Fruit fly (Drosophila melanogaster) whole organism, embryonic: Measurements from ENCODE around the gene krz.

Experiments
- Atf-2 ChIP-seq: fragments of 200-800 bp; sonication (Bioruptor generic); optimal IDR thresholded peaks from 2 replicates; lab custom pipeline; 2016; ENCODE audit warnings: missing biosample characterization, missing genetic modification characterization
- CG10209 ChIP-seq: fragments of 200-800 bp; sonication (Bioruptor generic); optimal IDR thresholded peaks from 3 replicates; lab custom pipeline; 2017; ENCODE audit warnings: missing biosample characterization, mild to moderate bottlenecking, missing genetic modification characterization, missing genetic modification reagents
- CG11398 ChIP-seq: fragments of 200-800 bp; sonication (Bioruptor generic); optimal IDR thresholded peaks from 2 replicates; lab custom pipeline; 2016; ENCODE audit warnings: missing biosample characterization, missing genetic modification characterization
- CG13775 ChIP-seq: fragments of 200-800 bp; sonication (Bioruptor generic); optimal IDR thresholded peaks from 3 replicates; lab custom pipeline; 2017; ENCODE audit warnings: missing biosample characterization, mild to moderate bottlenecking, missing genetic modification characterization
- CG1602 ChIP-seq: fragments of 200-800 bp; sonication (Bioruptor generic); optimal IDR thresholded peaks from 3 replicates; lab custom pipeline; 2016; ENCODE audit warnings: missing biosample characterization, missing genetic modification characterization
- CG1603 ChIP-seq: fragments of 200-800 bp; sonication (Bioruptor generic); optimal IDR thresholded peaks from 2 replicates; lab custom pipeline; 2019; ENCODE audit warnings: missing biosample characterization, mild to moderate bottlenecking, missing genetic modification characterization, moderate library complexity
- CG17328 ChIP-seq: fragments of 200-800 bp; sonication (Bioruptor generic); IDR thresholded peaks from 2 replicates; pipeline ENCODE4 v1.3.6; 2022; ENCODE audit warnings: missing biosample characterization, missing genetic modification characterization
- CG18476 ChIP-seq: fragments of 200-800 bp; sonication (Bioruptor generic); optimal IDR thresholded peaks from 2 replicates; lab custom pipeline; 2016; ENCODE audit warnings: missing biosample characterization, mild to moderate bottlenecking, missing genetic modification characterization
- CG2116 ChIP-seq: fragments of 200-800 bp; sonication (Bioruptor generic); optimal IDR thresholded peaks from 3 replicates; lab custom pipeline; 2018; ENCODE audit warnings: missing biosample characterization, mild to moderate bottlenecking, missing genetic modification characterization
- CG7372 ChIP-seq: fragments of 200-800 bp; sonication (Bioruptor generic); IDR thresholded peaks from 2 replicates; pipeline ENCODE4 v1.3.6; 2022; ENCODE audit warnings: missing biosample characterization, missing genetic modification characterization
- CG8388 ChIP-seq: fragments of 200-800 bp; sonication (Bioruptor generic); optimal IDR thresholded peaks from 2 replicates; lab custom pipeline; 2019; ENCODE audit warnings: missing biosample characterization, mild to moderate bottlenecking, missing genetic modification characterization, moderate library complexity
- CG9609 ChIP-seq: fragments of 200-800 bp; sonication (Bioruptor generic); optimal IDR thresholded peaks from 3 replicates; lab custom pipeline; 2016; ENCODE audit warnings: missing biosample characterization, missing genetic modification characterization
- CkIIα-i1 ChIP-seq: fragments of 200-800 bp; sonication (Bioruptor generic); IDR thresholded peaks from 2 replicates; pipeline ENCODE4 v1.3.6; 2022; ENCODE audit warnings: missing biosample characterization, missing genetic modification characterization
- Dad ChIP-seq: fragments of 200-800 bp; sonication (Bioruptor generic); optimal IDR thresholded peaks from 3 replicates; lab custom pipeline; 2016; ENCODE audit warnings: missing biosample characterization, missing genetic modification characterization
- Deaf1 ChIP-seq: fragments of 200-800 bp; optimal IDR thresholded peaks from 3 replicates; lab custom pipeline; 2019; ENCODE audit warnings: missing biosample characterization, mild to moderate bottlenecking, missing genetic modification characterization, moderate library complexity
- Dp ChIP-seq: fragments of 200-800 bp; sonication (Bioruptor generic); optimal IDR thresholded peaks from 2 replicates; lab custom pipeline; 2018; ENCODE audit warnings: missing biosample characterization, mild to moderate bottlenecking, missing genetic modification characterization, moderate library complexity
- H15 ChIP-seq: fragments of 200-800 bp; sonication (Bioruptor generic); IDR thresholded peaks from 3 replicates; pipeline ENCODE4 v1.3.6; 2022; ENCODE audit warnings: missing biosample characterization, missing genetic modification characterization
- Hey ChIP-seq: fragments of 200-800 bp; sonication (Bioruptor generic); optimal IDR thresholded peaks from 3 replicates; lab custom pipeline; 2018; ENCODE audit warnings: missing biosample characterization, mild to moderate bottlenecking, missing genetic modification characterization
- HmgZ ChIP-seq: fragments of 200-800 bp; sonication (Bioruptor generic); optimal IDR thresholded peaks from 2 replicates; lab custom pipeline; 2018; ENCODE audit warnings: missing biosample characterization, mild to moderate bottlenecking, missing genetic modification characterization
- Hr78 ChIP-seq, 2 experiments: fragments of 200-800 bp in 1 of 2; fragments of >200 bp in 1 of 2; sonication (Bioruptor generic) in 1 of 2; optimal IDR thresholded peaks; 2 replicates each; lab custom pipeline; 2017 to 2019; ENCODE audit warnings: missing biosample characterization in 2 of 2, missing genetic modification characterization in 2 of 2, mild to moderate bottlenecking in 1 of 2, moderate library complexity in 1 of 2
- Lpt ChIP-seq: fragments of >200 bp; optimal IDR thresholded peaks from 2 replicates; lab custom pipeline; 2018; ENCODE audit warnings: missing biosample characterization, missing genetic modification characterization
- MTF-1 ChIP-seq: fragments of 200-800 bp; sonication (Bioruptor generic); optimal IDR thresholded peaks from 2 replicates; lab custom pipeline; 2018; ENCODE audit warnings: missing biosample characterization, mild to moderate bottlenecking, missing genetic modification characterization, borderline replicate concordance
- Meics ChIP-seq: fragments of 200-800 bp; sonication (Bioruptor generic); optimal IDR thresholded peaks from 2 replicates; lab custom pipeline; 2017; ENCODE audit warnings: missing biosample characterization, mild to moderate bottlenecking, missing genetic modification characterization
- Optix ChIP-seq: fragments of 200-800 bp; sonication (Bioruptor generic); IDR thresholded peaks from 3 replicates; pipeline ENCODE4 v1.3.6; 2022; ENCODE audit warnings: missing biosample characterization, missing genetic modification characterization
- Sry-δ ChIP-seq: fragments of 200-800 bp; sonication (Bioruptor generic); optimal IDR thresholded peaks from 2 replicates; lab custom pipeline; 2016; ENCODE audit warnings: missing biosample characterization, missing genetic modification characterization
- TFAM ChIP-seq: fragments of 200-800 bp; sonication (Bioruptor generic); optimal IDR thresholded peaks from 2 replicates; lab custom pipeline; 2017; ENCODE audit warnings: missing biosample characterization, missing genetic modification characterization, inconsistent platforms
- Tbp ChIP-seq: fragments of >200 bp; optimal IDR thresholded peaks from 2 replicates; lab custom pipeline; 2018; ENCODE audit warnings: missing biosample characterization, missing genetic modification characterization
- ab ChIP-seq: fragments of 200-800 bp; sonication (Bioruptor generic); optimal IDR thresholded peaks from 2 replicates; lab custom pipeline; 2016; ENCODE audit warnings: missing biosample characterization, missing genetic modification characterization
- al ChIP-seq: fragments of 200-800 bp; sonication (Bioruptor generic); IDR thresholded peaks from 2 replicates; pipeline ENCODE4 v1.3.6; 2022; ENCODE audit warnings: missing biosample characterization, missing genetic modification characterization
- ap ChIP-seq: fragments of 200-800 bp; sonication (Bioruptor generic); IDR thresholded peaks from 2 replicates; pipeline ENCODE4 v1.3.6; 2022; ENCODE audit warnings: missing biosample characterization, missing genetic modification characterization
- bab2 ChIP-seq: fragments of 200-800 bp; sonication (Bioruptor generic); optimal IDR thresholded peaks from 2 replicates; lab custom pipeline; 2016; ENCODE audit warnings: missing biosample characterization, missing genetic modification characterization
- bbx ChIP-seq: fragments of 200-800 bp; sonication (Bioruptor generic); IDR thresholded peaks from 2 replicates; pipeline ENCODE4 v1.3.6; 2022; ENCODE audit warnings: missing biosample characterization, missing genetic modification characterization; ENCODE audit not compliant: partially characterized antibody
- bcd ChIP-seq: fragments of 200-800 bp; sonication (Bioruptor generic); optimal IDR thresholded peaks from 2 replicates; lab custom pipeline; 2017; ENCODE audit warnings: missing biosample characterization, mild to moderate bottlenecking, missing genetic modification characterization
- chm ChIP-seq: fragments of 200-800 bp; sonication (Bioruptor generic); IDR thresholded peaks from 2 replicates; pipeline ENCODE4 v1.3.6; 2022; ENCODE audit warnings: missing biosample characterization, missing genetic modification characterization
- dysf ChIP-seq: fragments of 200-800 bp; sonication (Bioruptor generic); IDR thresholded peaks from 3 replicates; pipeline ENCODE4 v1.3.6; 2022; ENCODE audit warnings: missing biosample characterization, missing genetic modification characterization
- emc ChIP-seq: fragments of 200-800 bp; sonication (Bioruptor generic); optimal IDR thresholded peaks from 2 replicates; lab custom pipeline; 2016; ENCODE audit warnings: missing biosample characterization, missing genetic modification characterization
- gfzf ChIP-seq: fragments of 200-800 bp; sonication (Bioruptor generic); optimal IDR thresholded peaks from 2 replicates; lab custom pipeline; 2016; ENCODE audit warnings: missing biosample characterization, mild to moderate bottlenecking, missing genetic modification characterization, moderate library complexity
- grau ChIP-seq: fragments of 200-800 bp; optimal IDR thresholded peaks from 3 replicates; lab custom pipeline; 2019; ENCODE audit warnings: missing biosample characterization, mild to moderate bottlenecking, missing genetic modification characterization, moderate library complexity
- hkb ChIP-seq, 2 experiments: fragments of 200-800 bp in 1 of 2; fragments of >200 bp in 1 of 2; sonication (Bioruptor generic) in 1 of 2; IDR thresholded peaks in 1 of 2; optimal IDR thresholded peaks in 1 of 2; 2 replicates each; pipeline versions ENCODE4 v1.3.6 to Lab custom; 2017 to 2022; ENCODE audit warnings: missing biosample characterization in 1 of 2, missing genetic modification characterization in 1 of 2
- jing ChIP-seq: fragments of 200-800 bp; sonication (Bioruptor generic); optimal IDR thresholded peaks from 2 replicates; lab custom pipeline; 2018; ENCODE audit warnings: missing biosample characterization, mild to moderate bottlenecking, missing genetic modification characterization
- kah ChIP-seq: fragments of 200-800 bp; sonication (Bioruptor generic); optimal IDR thresholded peaks from 2 replicates; lab custom pipeline; 2018; ENCODE audit warnings: missing biosample characterization, mild to moderate bottlenecking, missing genetic modification characterization
- ro ChIP-seq: fragments of 200-800 bp; sonication (Bioruptor generic); IDR thresholded peaks from 2 replicates; pipeline ENCODE4 v1.3.6; 2022; ENCODE audit warnings: missing biosample characterization, missing genetic modification characterization
- sens ChIP-seq: fragments of 200-800 bp; sonication (Bioruptor generic); peaks from one replicate; lab custom pipeline; 2016; ENCODE audit warnings: missing biosample characterization, missing genetic modification characterization
- slou ChIP-seq: fragments of 200-800 bp; sonication (Bioruptor generic); optimal IDR thresholded peaks from 3 replicates; lab custom pipeline; 2016; ENCODE audit warnings: missing biosample characterization, missing genetic modification characterization
- sna ChIP-seq: fragments of 200-800 bp; sonication (Bioruptor generic); IDR thresholded peaks from 2 replicates; pipeline ENCODE4 v1.3.6; 2022; ENCODE audit warnings: missing biosample characterization, missing genetic modification characterization; ENCODE audit not compliant: partially characterized antibody
- sob ChIP-seq: fragments of 200-800 bp; sonication (Bioruptor generic); IDR thresholded peaks from 2 replicates; pipeline ENCODE4 v1.3.6; 2022; ENCODE audit warnings: missing biosample characterization, missing genetic modification characterization
- tap ChIP-seq: fragments of 200-800 bp; optimal IDR thresholded peaks from 3 replicates; lab custom pipeline; 2019; ENCODE audit warnings: missing biosample characterization, mild to moderate bottlenecking, missing genetic modification characterization, moderate library complexity
- trh ChIP-seq: fragments of 200-800 bp; sonication (Bioruptor generic); optimal IDR thresholded peaks from 2 replicates; lab custom pipeline; 2016; ENCODE audit warnings: missing biosample characterization, missing genetic modification characterization
- ttk ChIP-seq: fragments of 200-800 bp; sonication (Bioruptor generic); IDR thresholded peaks from 2 replicates; pipeline ENCODE4 v2.1.2; 2022; ENCODE audit warnings: missing biosample characterization, missing genetic modification characterization
- zen2 ChIP-seq: fragments of 200-800 bp; sonication (Bioruptor generic); IDR thresholded peaks from 3 replicates; pipeline ENCODE4 v1.3.6; 2022; ENCODE audit warnings: missing biosample characterization, missing genetic modification characterization; ENCODE audit not compliant: partially characterized antibody
- zfh2 ChIP-seq: fragments of 200-800 bp; sonication (Bioruptor generic); optimal IDR thresholded peaks from 2 replicates; lab custom pipeline; 2016; ENCODE audit warnings: missing biosample characterization, missing genetic modification characterization

Gene krz

DNA sequence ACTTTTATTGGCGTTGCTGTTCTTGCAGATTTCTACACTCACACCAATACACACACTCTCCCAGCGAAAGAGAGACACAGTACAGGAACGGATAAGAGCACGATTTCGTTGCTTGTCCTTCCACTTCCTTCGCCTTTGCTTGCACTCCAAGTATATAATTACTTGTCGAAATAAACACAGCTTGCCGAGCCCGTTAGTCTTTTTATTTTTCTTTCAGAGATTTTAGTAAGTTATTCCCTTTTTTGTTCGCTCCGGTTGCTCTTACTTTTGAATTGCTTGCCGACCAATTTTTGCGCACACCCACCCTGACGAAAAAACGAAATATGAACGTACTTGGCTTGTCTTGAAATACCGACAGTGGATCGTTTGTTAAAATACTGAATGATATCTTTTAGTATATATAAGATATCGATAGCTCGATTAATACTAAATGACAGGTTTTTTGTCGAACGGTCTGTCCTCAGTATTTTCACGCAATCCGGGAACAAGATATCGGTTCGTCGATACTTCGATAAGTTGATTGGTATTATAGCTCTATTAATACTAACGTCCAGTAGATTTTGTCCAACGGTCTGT, 16.4 kb upstream of the krz start, which contains the start of gene Map205 (continued):
- TF ChIP-seq bbx (GFP tag; lab: Robert Waterston, UW) (no peak), trh (GFP tag; lab: Kevin White, UChicago) (no peak), slou (GFP tag; lab: Kevin White, UChicago) (no peak), bcd (no peak), Hey (no peak), CG1602 (GFP tag; lab: Kevin White, UChicago) (no peak), sob (GFP tag; lab: Robert Waterston, UW) (no peak), CG17328 (GFP tag; lab: Robert Waterston, UW) (no peak), TFAM (GFP tag; lab: Kevin White, UChicago) (no peak), Optix (GFP tag; lab: Robert Waterston, UW) (no peak), CG18476 (GFP tag; lab: Kevin White, UChicago) (no peak), Sry-δ (peak; percentile 81), zfh2 (GFP tag; lab: Kevin White, UChicago) (no peak), tap (tag; lab: Kevin White, UChicago) (peak; percentile 38), ro (no peak), CG7372 (no peak), CG1603 (tag; lab: Kevin White, UChicago) (peak; percentile 88), MTF-1 (GFP tag; lab: Kevin White, UChicago) (no peak), al (GFP tag; lab: Robert Waterston, UW) (no peak), kah (GFP tag; lab: Kevin White, UChicago) (no peak), Tbp (GFP tag; lab: Kevin White, UChicago) (no peak), ab (GFP tag; lab: Kevin White, UChicago) (no peak), Deaf1 (tag; lab: Kevin White, UChicago) (peak; percentile 54), bab2 (GFP tag; lab: Kevin White, UChicago) (no peak), hkb (optimal IDR thresholded peaks at IDR 0.05; lab: Kevin White, UChicago) (no peak), hkb (GFP tag; IDR thresholded peaks at IDR 0.05; lab: Robert Waterston, UW) (no peak), Hr78 (GFP tag; optimal IDR thresholded peaks at IDR 0.05; lab: Kevin White, UChicago) (no peak), CG9609 (no peak), CG8388 (GFP tag; lab: Kevin White, UChicago) (no peak), CkIIα-i1 (GFP tag; lab: Robert Waterston, UW) (no peak), zen2 (GFP tag; lab: Robert Waterston, UW) (no peak), emc (GFP tag; lab: Kevin White, UChicago) (no peak), Atf-2 (GFP tag; lab: Kevin White, UChicago) (no peak), grau (tag; lab: Kevin White, UChicago) (peak; percentile 49), ttk (GFP tag; lab: Robert Waterston, UW) (no peak), Lpt (GFP tag; lab: Kevin White, UChicago) (no peak), chm (no peak), Meics (no peak), H15 (GFP tag; lab: Robert Waterston, UW) (no peak), CG11398 (no peak), CG2116 (GFP tag; lab: Kevin White, UChicago) (peak; percentile 69), gfzf (GFP tag; lab: Kevin White, UChicago) (peak; percentile 99), Dad (GFP tag; lab: Kevin White, UChicago) (no peak), dysf (GFP tag; lab: Robert Waterston, UW) (no peak), jing (GFP tag; lab: Kevin White, UChicago) (no peak), CG13775 (GFP tag; lab: Kevin White, UChicago) (no peak), Dp (GFP tag; lab: Kevin White, UChicago) (peak; percentile 79), CG10209 (GFP tag; lab: Kevin White, UChicago) (no peak), HmgZ (tag; lab: Kevin White, UChicago) (peak; percentile 79), ap (GFP tag; lab: Robert Waterston, UW) (no peak), sens (GFP tag; lab: Kevin White, UChicago) (peak; percentile 77), sna (no peak)
